Fruit fly (Drosophila melanogaster) whole organism, embryonic: ENCODE data around the gene Alms1a.
A peak's percentile ranks its signal among the peaks of the same experiment; 100 is the strongest.

Experiments
- B-H2 ChIP-seq: fragments of 200-800 bp; sonication (Bioruptor generic); optimal IDR thresholded peaks from 2 replicates; lab custom pipeline; 2018; ENCODE audit warnings: missing biosample characterization, mild to moderate bottlenecking, missing genetic modification characterization
- CG10267 ChIP-seq: fragments of 200-800 bp; sonication (Bioruptor generic); optimal IDR thresholded peaks from 2 replicates; lab custom pipeline; 2018; ENCODE audit warnings: missing biosample characterization, mild to moderate bottlenecking, missing genetic modification characterization, moderate library complexity
- CG10321 ChIP-seq: fragments of 200-800 bp; sonication (Bioruptor generic); IDR thresholded peaks from 2 replicates; pipeline ENCODE4 v1.3.6; 2022; ENCODE audit warnings: missing biosample characterization, missing genetic modification characterization
- CG11504 ChIP-seq: fragments of 200-800 bp; sonication (Bioruptor generic); optimal IDR thresholded peaks from 3 replicates; lab custom pipeline; 2019; ENCODE audit warnings: missing biosample characterization, mild to moderate bottlenecking, missing genetic modification characterization, moderate library complexity
- CG11695 ChIP-seq: fragments of 200-800 bp; sonication (Bioruptor generic); IDR thresholded peaks from 3 replicates; pipeline ENCODE4 v1.3.6; 2022; ENCODE audit warnings: missing biosample characterization, missing genetic modification characterization
- CG11696 ChIP-seq: fragments of 200-800 bp; sonication (Bioruptor generic); IDR thresholded peaks from 2 replicates; pipeline ENCODE4 v1.3.6; 2022; ENCODE audit warnings: missing biosample characterization, missing genetic modification characterization
- CG12104 ChIP-seq: fragments of 200-800 bp; sonication (Bioruptor generic); optimal IDR thresholded peaks from 3 replicates; lab custom pipeline; 2016; ENCODE audit warnings: missing biosample characterization, missing genetic modification characterization
- CG15601 ChIP-seq: fragments of 200-800 bp; sonication (Bioruptor generic); optimal IDR thresholded peaks from 3 replicates; lab custom pipeline; 2019; ENCODE audit warnings: missing biosample characterization, mild to moderate bottlenecking, missing genetic modification characterization, moderate library complexity
- CG17385 ChIP-seq: fragments of 200-800 bp; sonication (Bioruptor generic); optimal IDR thresholded peaks from 3 replicates; lab custom pipeline; 2018; ENCODE audit warnings: missing biosample characterization, mild to moderate bottlenecking, missing genetic modification characterization
- CG1792 ChIP-seq: fragments of 200-800 bp; sonication (Bioruptor generic); optimal IDR thresholded peaks from 2 replicates; lab custom pipeline; 2016; ENCODE audit warnings: missing biosample characterization, missing genetic modification characterization
- CG18011 ChIP-seq: fragments of 200-800 bp; sonication (Bioruptor generic); optimal IDR thresholded peaks from 2 replicates; lab custom pipeline; 2017; ENCODE audit warnings: missing biosample characterization, missing genetic modification characterization, mild to moderate bottlenecking, moderate library complexity, missing genotype
- CG18764 ChIP-seq: fragments of 200-800 bp; sonication (Bioruptor generic); optimal IDR thresholded peaks from 3 replicates; lab custom pipeline; 2016; ENCODE audit warnings: missing biosample characterization, missing genetic modification characterization
- CG2712 ChIP-seq: fragments of 200-800 bp; optimal IDR thresholded peaks from 3 replicates; lab custom pipeline; 2019; ENCODE audit warnings: missing biosample characterization, mild to moderate bottlenecking, missing genetic modification characterization, moderate library complexity
- CG32532 ChIP-seq: fragments of 200-800 bp; sonication (Bioruptor generic); IDR thresholded peaks from 2 replicates; pipeline ENCODE4 v1.3.6; 2022; ENCODE audit warnings: missing biosample characterization, missing genetic modification characterization
- CG32772 ChIP-seq: fragments of 200-800 bp; sonication (Bioruptor generic); IDR thresholded peaks from 2 replicates; pipeline ENCODE4 v1.3.6; 2022; ENCODE audit warnings: missing biosample characterization, missing genetic modification characterization
- CG4424 ChIP-seq: fragments of 200-800 bp; sonication (Bioruptor generic); optimal IDR thresholded peaks from 3 replicates; lab custom pipeline; 2016; ENCODE audit warnings: missing biosample characterization, missing genetic modification characterization
- CG6254 ChIP-seq: fragments of 200-800 bp; sonication (Bioruptor generic); optimal IDR thresholded peaks from 3 replicates; lab custom pipeline; 2017; ENCODE audit warnings: mild to moderate bottlenecking, missing biosample characterization, missing genetic modification reagents, missing genetic modification characterization
- CG6683 ChIP-seq: fragments of 200-800 bp; sonication (Bioruptor generic); optimal IDR thresholded peaks from 2 replicates; lab custom pipeline; 2017; ENCODE audit warnings: missing biosample characterization, mild to moderate bottlenecking, missing genetic modification characterization, missing genetic modification reagents
- CG9609 ChIP-seq: fragments of 200-800 bp; sonication (Bioruptor generic); optimal IDR thresholded peaks from 3 replicates; lab custom pipeline; 2016; ENCODE audit warnings: missing biosample characterization, missing genetic modification characterization
- CTCF ChIP-seq: fragments of 200-800 bp; sonication (Bioruptor generic); optimal IDR thresholded peaks from 2 replicates; lab custom pipeline; 2017; ENCODE audit warnings: missing biosample characterization, mild to moderate bottlenecking, missing genetic modification characterization, moderate library complexity
- Dll ChIP-seq: fragments of 200-800 bp; sonication (Bioruptor generic); IDR thresholded peaks from 4 replicates; pipeline ENCODE4 v1.3.6; 2022; ENCODE audit warnings: missing biosample characterization, missing genetic modification characterization; ENCODE audit not compliant: partially characterized antibody
- Doc3 ChIP-seq: fragments of 200-800 bp; sonication (Bioruptor generic); IDR thresholded peaks from 3 replicates; pipeline ENCODE4 v1.3.6; 2022; ENCODE audit warnings: missing biosample characterization, missing genetic modification characterization; ENCODE audit not compliant: partially characterized antibody
- E2f2 ChIP-seq: fragments of 200-800 bp; sonication (Bioruptor generic); IDR thresholded peaks from 2 replicates; pipeline ENCODE4 v1.3.6; 2022; ENCODE audit warnings: missing biosample characterization, missing genetic modification characterization
- Fer1 ChIP-seq: fragments of 200-800 bp; sonication (Bioruptor generic); optimal IDR thresholded peaks from 2 replicates; lab custom pipeline; 2017; ENCODE audit warnings: missing biosample characterization, mild to moderate bottlenecking, missing genetic modification characterization
- Gug ChIP-seq: fragments of 200-800 bp; sonication (Bioruptor generic); IDR thresholded peaks from 4 replicates; pipeline ENCODE4 v1.3.6; 2022; ENCODE audit warnings: missing biosample characterization, missing genetic modification characterization
- Hand ChIP-seq: fragments of 200-800 bp; sonication (Bioruptor generic); optimal IDR thresholded peaks from 2 replicates; lab custom pipeline; 2017; ENCODE audit warnings: mild to moderate bottlenecking, missing biosample characterization, missing genetic modification reagents, missing genetic modification characterization
- Hr3 ChIP-seq: fragments of 200-800 bp; sonication (Bioruptor generic); optimal IDR thresholded peaks from 3 replicates; lab custom pipeline; 2016; ENCODE audit warnings: missing biosample characterization, missing genetic modification characterization
- Lhr ChIP-seq: fragments of 200-800 bp; sonication (Bioruptor generic); optimal IDR thresholded peaks from 3 replicates; lab custom pipeline; 2017; ENCODE audit warnings: mild to moderate bottlenecking, missing biosample characterization, missing genetic modification reagents, missing genetic modification characterization
- Lim3 ChIP-seq: fragments of 200-800 bp; sonication (Bioruptor generic); IDR thresholded peaks from 2 replicates; pipeline ENCODE4 v1.3.6; 2022; ENCODE audit warnings: missing biosample characterization, missing genetic modification characterization
- Lpt ChIP-seq: fragments of >200 bp; optimal IDR thresholded peaks from 2 replicates; lab custom pipeline; 2018; ENCODE audit warnings: missing biosample characterization, missing genetic modification characterization
- Neu2 ChIP-seq: fragments of 200-800 bp; sonication (Bioruptor generic); optimal IDR thresholded peaks from 3 replicates; lab custom pipeline; 2016; ENCODE audit warnings: missing biosample characterization, missing genetic modification characterization, borderline replicate concordance
- Oaz ChIP-seq: fragments of 200-800 bp; sonication (Bioruptor generic); IDR thresholded peaks from 2 replicates; pipeline ENCODE4 v1.3.6; 2022; ENCODE audit warnings: missing biosample characterization, missing genetic modification characterization
- Optix ChIP-seq: fragments of 200-800 bp; sonication (Bioruptor generic); IDR thresholded peaks from 3 replicates; pipeline ENCODE4 v1.3.6; 2022; ENCODE audit warnings: missing biosample characterization, missing genetic modification characterization
- Rx ChIP-seq: fragments of 200-800 bp; sonication (Bioruptor generic); IDR thresholded peaks from 2 replicates; pipeline ENCODE4 v1.3.6; 2022; ENCODE audit warnings: missing biosample characterization, missing genetic modification characterization
- Scr ChIP-seq: fragments of 200-800 bp; sonication (Bioruptor generic); IDR thresholded peaks from 2 replicates; pipeline ENCODE4 v1.3.6; 2022; ENCODE audit warnings: missing biosample characterization, missing genetic modification characterization; ENCODE audit not compliant: partially characterized antibody
- Spps ChIP-seq: fragments of 200-800 bp; sonication (Bioruptor generic); optimal IDR thresholded peaks from 2 replicates; lab custom pipeline; 2018; ENCODE audit warnings: missing biosample characterization, mild to moderate bottlenecking, missing genetic modification characterization
- al ChIP-seq: fragments of 200-800 bp; sonication (Bioruptor generic); IDR thresholded peaks from 2 replicates; pipeline ENCODE4 v1.3.6; 2022; ENCODE audit warnings: missing biosample characterization, missing genetic modification characterization
- bab2 ChIP-seq: fragments of 200-800 bp; sonication (Bioruptor generic); optimal IDR thresholded peaks from 2 replicates; lab custom pipeline; 2016; ENCODE audit warnings: missing biosample characterization, missing genetic modification characterization
- cas ChIP-seq: fragments of 200-800 bp; sonication (Bioruptor generic); IDR thresholded peaks from 2 replicates; pipeline ENCODE4 v1.3.6; 2022; ENCODE audit warnings: missing biosample characterization, missing genetic modification characterization
- gce ChIP-seq: fragments of 200-800 bp; sonication (Bioruptor generic); IDR thresholded peaks from 3 replicates; pipeline ENCODE4 v1.3.6; 2022; ENCODE audit warnings: missing biosample characterization, missing genetic modification characterization
- lab ChIP-seq: fragments of 200-800 bp; sonication (Bioruptor generic); optimal IDR thresholded peaks from 3 replicates; lab custom pipeline; 2017; ENCODE audit warnings: missing biosample characterization, missing genetic modification characterization, mild to moderate bottlenecking, moderate library complexity, missing genetic modification reagents
- lmd ChIP-seq: fragments of 200-800 bp; sonication (Bioruptor generic); IDR thresholded peaks from 2 replicates; pipeline ENCODE4 v1.3.6; 2022; ENCODE audit warnings: missing biosample characterization, missing genetic modification characterization
- oc ChIP-seq: fragments of 200-800 bp; sonication (Bioruptor generic); optimal IDR thresholded peaks from 2 replicates; lab custom pipeline; 2018; ENCODE audit warnings: missing biosample characterization, mild to moderate bottlenecking, missing genetic modification characterization, moderate library complexity
- peb ChIP-seq: fragments of 200-800 bp; sonication (Bioruptor generic); IDR thresholded peaks from 2 replicates; pipeline ENCODE4 v1.3.6; 2022; ENCODE audit warnings: missing biosample characterization, missing genetic modification characterization
- pita ChIP-seq: fragments of 200-800 bp; sonication (Bioruptor generic); optimal IDR thresholded peaks from 2 replicates; lab custom pipeline; 2017; ENCODE audit warnings: missing biosample characterization, mild to moderate bottlenecking, missing genetic modification characterization
- pnt ChIP-seq: fragments of 200-800 bp; sonication (Bioruptor generic); optimal IDR thresholded peaks from 3 replicates; lab custom pipeline; 2016; ENCODE audit warnings: missing biosample characterization, missing genetic modification characterization
- pzg ChIP-seq: fragments of 200-800 bp; sonication (Bioruptor generic); optimal IDR thresholded peaks from 3 replicates; lab custom pipeline; 2018; ENCODE audit warnings: missing biosample characterization, mild to moderate bottlenecking, missing genetic modification characterization, moderate library complexity
- schlank ChIP-seq: fragments of 200-800 bp; sonication (Bioruptor generic); optimal IDR thresholded peaks from 2 replicates; lab custom pipeline; 2018; ENCODE audit warnings: missing biosample characterization, mild to moderate bottlenecking, missing genetic modification characterization
- slou ChIP-seq: fragments of 200-800 bp; sonication (Bioruptor generic); optimal IDR thresholded peaks from 3 replicates; lab custom pipeline; 2016; ENCODE audit warnings: missing biosample characterization, missing genetic modification characterization
- wek ChIP-seq: fragments of 200-800 bp; sonication (Bioruptor generic); optimal IDR thresholded peaks from 3 replicates; lab custom pipeline; 2018; ENCODE audit warnings: missing biosample characterization, mild to moderate bottlenecking, missing genetic modification characterization, moderate library complexity
- zen2 ChIP-seq: fragments of 200-800 bp; sonication (Bioruptor generic); IDR thresholded peaks from 3 replicates; pipeline ENCODE4 v1.3.6; 2022; ENCODE audit warnings: missing biosample characterization, missing genetic modification characterization; ENCODE audit not compliant: partially characterized antibody

Alms1a gene

dm6 chrX:4679813-4680381 lies 44.1 kb upstream of the Alms1a start (continued):
- TF ChIP-seq CG17385 (GFP tag; lab: Kevin White, UChicago) (peak; percentile 59), al (GFP tag; lab: Robert Waterston, UW) (peak; percentile 46), CG10321 (GFP tag; lab: Robert Waterston, UW) (no peak), CG15601 (no peak), CG11695 (peak; percentile 67; the same call in 2 of the 3 replicates), wek (GFP tag; lab: Kevin White, UChicago) (peak; percentile 53), bab2 (GFP tag; lab: Kevin White, UChicago) (peak; percentile 45), CG32772 (GFP tag; lab: Robert Waterston, UW) (no peak), B-H2 (GFP tag; lab: Kevin White, UChicago) (no peak), CG12104 (GFP tag; lab: Kevin White, UChicago) (no peak), Hand (peak; percentile 43), Optix (GFP tag; lab: Robert Waterston, UW) (no peak), E2f2 (peak; percentile 8; the same call in 1 of the 2 replicates), CG11696 (GFP tag; lab: Robert Waterston, UW) (no peak), Lhr (GFP tag; lab: Kevin White, UChicago) (no peak), CG9609 (GFP tag; lab: Kevin White, UChicago) (peak; percentile 37), Lpt (GFP tag; lab: Kevin White, UChicago) (no peak), CG4424 (GFP tag; lab: Kevin White, UChicago) (peak; percentile 58), CG18011 (no peak), CG6254 (peak; percentile 39), CTCF (no peak), Spps (tag; lab: Kevin White, UChicago) (no peak), peb (peak; percentile 14; the same call in 1 of the 2 replicates), Oaz (no peak), cas (GFP tag; lab: Robert Waterston, UW) (no peak), zen2 (GFP tag; lab: Robert Waterston, UW) (no peak), Scr (GFP tag; lab: Robert Waterston, UW) (no peak), pzg (GFP tag; lab: Kevin White, UChicago) (peak; percentile 33), CG6683 (GFP tag; lab: Kevin White, UChicago) (no peak), CG11504 (peak; percentile 63), Dll (GFP tag; lab: Robert Waterston, UW) (no peak), Neu2 (GFP tag; lab: Kevin White, UChicago) (no peak), slou (peak; percentile 56), Lim3 (GFP tag; lab: Robert Waterston, UW) (no peak), gce (GFP tag; lab: Robert Waterston, UW) (no peak; the same call in 2 of the 3 replicates), pnt (peak; percentile 56), lmd (GFP tag; lab: Robert Waterston, UW) (peak; percentile 53), lab (GFP tag; lab: Kevin White, UChicago) (peak; percentile 76), CG2712 (tag; lab: Kevin White, UChicago) (peak; percentile 51), Rx (GFP tag; lab: Robert Waterston, UW) (no peak), Doc3 (GFP tag; lab: Robert Waterston, UW) (no peak), CG10267 (tag; lab: Kevin White, UChicago) (peak; percentile 54), schlank (tag; lab: Kevin White, UChicago) (no peak), Hr3 (peak; percentile 46), Gug (GFP tag; lab: Robert Waterston, UW) (0 out of 4 replicates have a peak, but pooled peaks have one; percentile 17), oc (no peak), CG1792 (GFP tag; lab: Kevin White, UChicago) (no peak), CG18764 (GFP tag; lab: Kevin White, UChicago) (peak; percentile 26), Fer1 (GFP tag; lab: Kevin White, UChicago) (peak; percentile 57), pita (GFP tag; lab: Kevin White, UChicago) (no peak), CG32532 (GFP tag; lab: Robert Waterston, UW) (peak; percentile 72)
